Worm (Caenorhabditis elegans) whole organism, young adult: ENCODE results near the gene mpst-3.

ENCODE experiments used
- B0019.2 ChIP-seq: fragments of 200-800 bp; sonication (Bioruptor generic); conservative IDR thresholded peaks from 2 replicates; pipeline ENCODE4 v1.3.6; 2022; ENCODE audit warnings: missing genetic modification reagents, missing genetic modification characterization, missing compliant biosample characterization
- B0261.1 ChIP-seq: sonication (generic microtip); optimal IDR thresholded peaks from 2 replicates; lab custom pipeline; 2016; ENCODE audit warnings: mild to moderate bottlenecking, missing genetic modification characterization, moderate library complexity, missing compliant biosample characterization
- F10E7.11 ChIP-seq: sonication (generic microtip); optimal IDR thresholded peaks from 2 replicates; lab custom pipeline; 2017; ENCODE audit warnings: mild to moderate bottlenecking, missing genetic modification characterization, moderate library complexity, missing compliant biosample characterization
- F33H1.4 ChIP-seq: fragments of 200-800 bp; sonication (Bioruptor generic); IDR thresholded peaks from 2 replicates; pipeline ENCODE4 v1.3.6; 2022; ENCODE audit warnings: missing genetic modification reagents, missing genetic modification characterization, missing compliant biosample characterization
- F49E8.2 ChIP-seq: sonication (generic microtip); optimal IDR thresholded peaks from 3 replicates; lab custom pipeline; 2017; ENCODE audit warnings: missing genetic modification characterization, mild to moderate bottlenecking, missing compliant biosample characterization, antibody characterized with exemption, moderate library complexity; ENCODE audit not compliant: insufficient read depth
- F55B11.4 ChIP-seq: sonication (generic microtip); optimal IDR thresholded peaks from 2 replicates; lab custom pipeline; 2016; ENCODE audit warnings: missing compliant biosample characterization, missing genetic modification characterization, borderline replicate concordance; ENCODE audit not compliant: insufficient read depth
- K12H6.12 ChIP-seq: fragments of 200-800 bp; sonication (Bioruptor generic); optimal IDR thresholded peaks from 2 replicates; lab custom pipeline; 2018; ENCODE audit warnings: mild to moderate bottlenecking, missing genetic modification characterization, missing compliant biosample characterization
- T26A5.8 ChIP-seq: sonication (generic microtip); optimal IDR thresholded peaks from 2 replicates; lab custom pipeline; 2016; ENCODE audit warnings: missing genetic modification characterization, missing compliant biosample characterization
- ama-1 ChIP-seq, 3 experiments: fragments of 150-350 bp in 1 of 3; sonication (generic microtip) in 2 of 3; optimal IDR thresholded peaks; 2 replicates each; lab custom pipeline; 2014 to 2018; ENCODE audit warnings: missing biosample characterization in 2 of 3, missing genetic modification characterization in 2 of 3, missing genetic modification reagents in 2 of 3
- attf-3 ChIP-seq: fragments of 200-800 bp; sonication (Bioruptor generic); conservative IDR thresholded peaks from 2 replicates; pipeline ENCODE4 v1.3.6; 2022; ENCODE audit warnings: missing genetic modification reagents, missing genetic modification characterization, missing compliant biosample characterization
- ceh-79 ChIP-seq: sonication (generic microtip); optimal IDR thresholded peaks from 2 replicates; lab custom pipeline; 2017; ENCODE audit warnings: mild to moderate bottlenecking, missing genetic modification characterization, missing compliant biosample characterization
- dox-1 ChIP-seq: fragments of 200-800 bp; sonication (Bioruptor generic); IDR thresholded peaks from 2 replicates; pipeline ENCODE4 v1.3.6; 2022; ENCODE audit warnings: missing genetic modification reagents, missing genetic modification characterization, missing compliant biosample characterization
- efl-1 ChIP-seq: fragments of 150-350 bp; optimal IDR thresholded peaks from 2 replicates; lab custom pipeline; 2014; ENCODE audit warnings: missing biosample characterization, missing genetic modification reagents, missing genetic modification characterization
- egl-18 ChIP-seq: fragments of 200-800 bp; sonication (Bioruptor generic); IDR thresholded peaks from 2 replicates; pipeline ENCODE4 v1.3.6; 2022; ENCODE audit warnings: missing genetic modification reagents, missing genetic modification characterization, missing compliant biosample characterization
- fkh-3 ChIP-seq: sonication (generic microtip); optimal IDR thresholded peaks from 2 replicates; lab custom pipeline; 2016; ENCODE audit warnings: mild to moderate bottlenecking, missing genetic modification characterization, missing compliant biosample characterization
- him-1 ChIP-seq: sonication (generic microtip); optimal IDR thresholded peaks from 2 replicates; lab custom pipeline; 2016; ENCODE audit warnings: missing genotype, missing genetic modification reagents, missing genetic modification characterization, missing compliant biosample characterization
- hlh-12 ChIP-seq: sonication (generic microtip); optimal IDR thresholded peaks from 2 replicates; lab custom pipeline; 2016; ENCODE audit warnings: missing genetic modification characterization, missing compliant biosample characterization
- hmg-1.2 ChIP-seq: fragments of 200-800 bp; sonication (Bioruptor generic); IDR thresholded peaks from 2 replicates; pipeline ENCODE4 v1.3.6; 2022; ENCODE audit warnings: missing genetic modification reagents, missing genetic modification characterization, missing compliant biosample characterization
- hsf-1 ChIP-seq: fragments of 200-800 bp; sonication (Bioruptor generic); IDR thresholded peaks from 2 replicates; pipeline ENCODE4 v1.3.6; 2022; ENCODE audit warnings: missing genetic modification reagents, missing genetic modification characterization, missing compliant biosample characterization
- lag-1 ChIP-seq: fragments of 200-800 bp; sonication (Bioruptor generic); IDR thresholded peaks from 2 replicates; pipeline ENCODE4 v1.3.6; 2022; ENCODE audit warnings: missing genetic modification reagents, missing genetic modification characterization, missing compliant biosample characterization
- let-607 ChIP-seq, 2 experiments: fragments of 200-800 bp in 1 of 2; sonication (Bioruptor generic) in 1 of 2; sonication (generic microtip) in 1 of 2; optimal IDR thresholded peaks; 2 replicates each; lab custom pipeline; 2016 to 2018; ENCODE audit warnings: mild to moderate bottlenecking in 2 of 2, missing compliant biosample characterization in 2 of 2, missing genetic modification characterization in 2 of 2, moderate library complexity in 2 of 2, missing genotype in 1 of 2
- madf-8 ChIP-seq: fragments of 200-800 bp; sonication (Bioruptor generic); conservative IDR thresholded peaks from 2 replicates; pipeline ENCODE4 v1.3.6; 2022; ENCODE audit warnings: missing genetic modification reagents, missing genetic modification characterization, missing compliant biosample characterization
- mcd-1 ChIP-seq: fragments of 200-800 bp; sonication (Bioruptor generic); IDR thresholded peaks from 2 replicates; pipeline ENCODE4 v1.3.6; 2022; ENCODE audit warnings: missing genetic modification reagents, missing genetic modification characterization, missing compliant biosample characterization
- mes-4 ChIP-seq: sonication (generic microtip); optimal IDR thresholded peaks from 2 replicates; lab custom pipeline; 2016; ENCODE audit warnings: missing genotype, missing genetic modification characterization, missing compliant biosample characterization
- nfya-1 ChIP-seq: sonication (generic microtip); optimal IDR thresholded peaks from 2 replicates; lab custom pipeline; 2017; ENCODE audit warnings: antibody characterized with exemption, missing compliant biosample characterization, missing genetic modification characterization, borderline replicate concordance; ENCODE audit not compliant: insufficient read depth
- nfyb-1 ChIP-seq: fragments of 200-800 bp; sonication (Bioruptor generic); IDR thresholded peaks from 2 replicates; pipeline ENCODE4 v1.3.6; 2022; ENCODE audit warnings: missing genetic modification reagents, missing genetic modification characterization, missing compliant biosample characterization
- nhr-120 ChIP-seq: fragments of 200-800 bp; sonication (Bioruptor generic); IDR thresholded peaks from 2 replicates; pipeline ENCODE4 v1.3.6; 2022; ENCODE audit warnings: missing genetic modification characterization, missing compliant biosample characterization
- nhr-179 ChIP-seq: sonication (generic microtip); optimal IDR thresholded peaks from 2 replicates; lab custom pipeline; 2016; ENCODE audit warnings: mild to moderate bottlenecking, missing genetic modification characterization, missing compliant biosample characterization
- rcor-1 ChIP-seq: fragments of 200-800 bp; sonication (Bioruptor generic); IDR thresholded peaks from 2 replicates; pipeline ENCODE4 v1.3.6; 2022; ENCODE audit warnings: missing genetic modification reagents, missing genetic modification characterization, missing compliant biosample characterization
- rpc-1 ChIP-seq, 2 experiments: fragments of 150-350 bp in 1 of 2; sonication (generic microtip) in 1 of 2; optimal IDR thresholded peaks; 2 replicates each; lab custom pipeline; 2014 to 2018; ENCODE audit warnings: missing biosample characterization in 1 of 2, missing genetic modification characterization in 1 of 2, missing genetic modification reagents in 1 of 2, missing genotype in 1 of 2
- snpc-4 ChIP-seq, 5 experiments: fragments of 150-350 bp in 1 of 5; sonication (generic microtip) in 4 of 5; optimal IDR thresholded peaks; 2 replicates each; lab custom pipeline; 2014 to 2018; ENCODE audit warnings: missing genetic modification characterization in 5 of 5, missing biosample characterization in 3 of 5, antibody characterized with exemption in 2 of 5, mild to moderate bottlenecking in 2 of 5, missing compliant biosample characterization in 2 of 5, missing genotype in 2 of 5, moderate library complexity in 2 of 5, missing genetic modification reagents in 1 of 5
- unc-130 ChIP-seq: sonication (generic microtip); optimal IDR thresholded peaks from 2 replicates; lab custom pipeline; 2016; ENCODE audit warnings: missing genetic modification reagents, missing genetic modification characterization, missing compliant biosample characterization
- zim-3 ChIP-seq: sonication (generic microtip); optimal IDR thresholded peaks from 2 replicates; lab custom pipeline; 2017; ENCODE audit warnings: mild to moderate bottlenecking, missing genetic modification characterization, moderate library complexity, missing compliant biosample characterization

The mpst-3 gene

DNA sequence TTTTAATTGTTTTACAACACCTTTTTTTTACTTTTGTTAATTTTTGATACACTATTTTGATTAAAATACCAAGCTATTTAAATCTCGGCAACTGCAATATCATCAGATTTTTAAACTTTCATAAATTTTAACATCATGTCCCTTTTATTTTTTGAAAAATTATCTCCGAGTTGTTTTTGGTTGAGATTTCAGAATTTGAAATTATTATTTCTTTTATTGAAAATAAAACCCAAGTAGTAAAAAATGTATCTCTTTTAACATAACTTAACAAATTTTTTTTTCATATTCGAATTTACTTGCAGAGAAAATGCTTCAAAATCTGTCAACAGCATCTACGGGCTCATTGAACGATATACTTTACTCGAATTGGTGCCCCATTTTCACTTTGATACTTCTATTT, 20.2 kb downstream of the mpst-3 start, which contains the start of gene H12D21.11:
TSS of gene H12D21.11 (plus strand) at position 301 of the 400 bp plus-strand sequence.
- no peak for TF ChIP-seq attf-3 (GFP tag; lab: Robert Waterston, UW)
- no peak for TF ChIP-seq let-607 (tag; optimal IDR thresholded peaks at IDR 0.05; lab: Kevin White, UChicago)
- TF ChIP-seq fkh-3 (tag; lab: Kevin White, UChicago): no peak
- no peak for TF ChIP-seq ceh-79
- no peak for TF ChIP-seq mes-4 (tag; lab: Kevin White, UChicago)
- no peak for TF ChIP-seq madf-8 (GFP tag; lab: Robert Waterston, UW)
- TF ChIP-seq dox-1 (GFP tag; lab: Robert Waterston, UW): no peak
- TF ChIP-seq hsf-1: no peak
- no peak for TF ChIP-seq ama-1 (optimal IDR thresholded peaks at IDR 0.05; lab: Kevin White, UChicago)
- TF ChIP-seq ama-1 (GFP tag; optimal IDR thresholded peaks at IDR 0.05; lab: Kevin White, UChicago): no peak
- no peak for TF ChIP-seq rpc-1 (optimal IDR thresholded peaks at IDR 0.05; lab: Kevin White, UChicago)
- no peak for TF ChIP-seq rpc-1 (tag; optimal IDR thresholded peaks at IDR 0.05; lab: Kevin White, UChicago)
- TF ChIP-seq egl-18 (GFP tag; lab: Robert Waterston, UW): no peak
- no peak for TF ChIP-seq efl-1 (GFP tag; lab: Kevin White, UChicago)
- no peak for TF ChIP-seq nfya-1 (tag; lab: Kevin White, UChicago)
- no peak for TF ChIP-seq F55B11.4 (tag; lab: Kevin White, UChicago)
- TF ChIP-seq, all 124 proteins: peak for 0

DNA sequence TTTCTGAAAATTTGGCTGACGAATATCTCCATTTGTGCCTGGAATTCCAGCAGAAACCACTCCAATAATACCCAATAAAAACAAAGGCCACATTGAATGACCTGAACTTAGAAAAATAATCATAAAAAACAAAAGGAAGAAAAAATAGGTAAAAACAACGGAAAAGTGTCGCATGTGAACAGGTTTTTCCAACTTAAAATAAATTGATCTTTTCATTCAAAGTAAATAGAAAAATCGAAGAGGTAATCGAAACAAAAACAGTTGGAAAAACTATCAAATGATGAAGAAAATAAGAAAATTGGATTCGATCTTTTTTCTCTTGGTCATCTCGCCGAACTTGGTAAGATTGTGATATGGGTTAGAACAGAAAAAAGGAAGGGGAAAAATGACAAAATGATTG, 26.1 kb downstream of the mpst-3 start, which contains the start of gene zmp-4:
TSS of gene zmp-4 (minus strand) at position 101 of the 400 bp plus-strand sequence.
- TF ChIP-seq F49E8.2 (tag; lab: Kevin White, UChicago) (no peak), hlh-12 (tag; lab: Kevin White, UChicago) (no peak), attf-3 (GFP tag; lab: Robert Waterston, UW) (no peak), T26A5.8 (tag; lab: Kevin White, UChicago) (no peak), hmg-1.2 (no peak), lag-1 (GFP tag; lab: Robert Waterston, UW) (no peak)

ce11 chrV:14924104-14924503, 28.7 kb downstream of the mpst-3 start, which contains the start of gene srg-54:
TSS of gene srg-54 (minus strand) at chrV:14924204.
- TF ChIP-seq efl-1 (GFP tag; lab: Kevin White, UChicago) (no peak), unc-130 (GFP tag; lab: Kevin White, UChicago) (no peak), let-607 (tag; optimal IDR thresholded peaks at IDR 0.05; lab: Kevin White, UChicago) (no peak), F33H1.4 (no peak), madf-8 (GFP tag; lab: Robert Waterston, UW) (no peak), snpc-4 (GFP tag; optimal IDR thresholded peaks at IDR 0.05; lab: Kevin White, UChicago) (no peak), snpc-4 (tag; optimal IDR thresholded peaks at IDR 0.05; lab: Kevin White, UChicago) (no peak), B0261.1 (no peak), F10E7.11 (tag; lab: Kevin White, UChicago) (no peak), nfyb-1 (GFP tag; lab: Robert Waterston, UW) (no peak), zim-3 (tag; lab: Kevin White, UChicago) (no peak), K12H6.12 (tag; lab: Kevin White, UChicago) (no peak), rcor-1 (no peak), nhr-120 (GFP tag; lab: Robert Waterston, UW) (no peak), B0019.2 (GFP tag; lab: Robert Waterston, UW) (no peak), him-1 (tag; lab: Kevin White, UChicago) (no peak), hlh-12 (tag; lab: Kevin White, UChicago) (no peak), F55B11.4 (tag; lab: Kevin White, UChicago) (no peak), mcd-1 (GFP tag; lab: Robert Waterston, UW) (no peak), nhr-179 (tag; lab: Kevin White, UChicago) (no peak)
